Worm (Caenorhabditis elegans) whole organism, late embryonic: ENCODE measurements around the gene T27A10.6.

Experiments used
- T23F11.4 ChIP-seq: fragments of 200-800 bp; sonication (Bioruptor generic); optimal IDR thresholded peaks from 2 replicates; lab custom pipeline; 2018; ENCODE audit warnings: mild to moderate bottlenecking, missing genetic modification characterization, missing compliant biosample characterization
- Y22D7AL.16 ChIP-seq: sonication (generic microtip); optimal IDR thresholded peaks from 2 replicates; lab custom pipeline; 2016; ENCODE audit warnings: missing genetic modification characterization, missing compliant biosample characterization
- ama-1 ChIP-seq: fragments of 150-350 bp; optimal IDR thresholded peaks from 2 replicates; lab custom pipeline; 2014
- ceh-19 ChIP-seq: fragments of 200-800 bp; sonication (Bioruptor generic); optimal IDR thresholded peaks from 2 replicates; lab custom pipeline; 2018; ENCODE audit warnings: mild to moderate bottlenecking, missing genetic modification characterization, missing compliant biosample characterization
- ceh-31 ChIP-seq: sonication (generic microtip); optimal IDR thresholded peaks from 2 replicates; lab custom pipeline; 2016; ENCODE audit warnings: missing genetic modification characterization, missing compliant biosample characterization
- dve-1 ChIP-seq: sonication (generic microtip); optimal IDR thresholded peaks from 2 replicates; lab custom pipeline; 2017; ENCODE audit warnings: antibody characterized with exemption, mild to moderate bottlenecking, missing genetic modification characterization, missing compliant biosample characterization
- eyg-1 ChIP-seq: sonication (generic microtip); optimal IDR thresholded peaks from 2 replicates; lab custom pipeline; 2016; ENCODE audit warnings: missing genotype, missing genetic modification characterization, missing compliant biosample characterization
- fkh-6 ChIP-seq: sonication (generic microtip); optimal IDR thresholded peaks from 2 replicates; lab custom pipeline; 2016; ENCODE audit warnings: missing genetic modification characterization, missing compliant biosample characterization
- gmeb-2 ChIP-seq: sonication (generic microtip); optimal IDR thresholded peaks from 2 replicates; lab custom pipeline; 2016; ENCODE audit warnings: missing genetic modification characterization, inconsistent platforms, missing compliant biosample characterization
- hlh-8 ChIP-seq: sonication (generic microtip); optimal IDR thresholded peaks from 2 replicates; lab custom pipeline; 2016; ENCODE audit warnings: missing genotype, missing genetic modification characterization, missing compliant biosample characterization
- nhr-11 ChIP-seq: fragments of 150-350 bp; optimal IDR thresholded peaks from 2 replicates; lab custom pipeline; 2014; ENCODE audit warnings: missing biosample characterization, missing genetic modification characterization
- pag-3 ChIP-seq: sonication (generic microtip); optimal IDR thresholded peaks from 2 replicates; lab custom pipeline; 2016; ENCODE audit warnings: missing compliant biosample characterization, missing genetic modification characterization, borderline replicate concordance
- pha-2 ChIP-seq: sonication (generic microtip); optimal IDR thresholded peaks from 2 replicates; lab custom pipeline; 2017; ENCODE audit warnings: mild to moderate bottlenecking, missing genetic modification characterization, missing compliant biosample characterization

- TF ChIP-seq fkh-6 (tag; lab: Kevin White, UChicago) (no peak), ama-1 (lab: Kevin White, UChicago) (no peak), Y22D7AL.16 (no peak), pag-3 (tag; lab: Kevin White, UChicago) (no peak), pha-2 (tag; lab: Kevin White, UChicago) (no peak), nhr-11 (no peak), gmeb-2 (no peak), T23F11.4 (GFP tag; lab: Kevin White, UChicago) (no peak), dve-1 (tag; lab: Kevin White, UChicago) (no peak), eyg-1 (tag; lab: Kevin White, UChicago) (no peak), ceh-31 (no peak), hlh-8 (tag; lab: Kevin White, UChicago) (no peak), ceh-19 (GFP tag; lab: Kevin White, UChicago) (no peak)
Observed at ce11 chrX:3584481-3584880, 11.7 kb downstream of the T27A10.6 start.
